Fruit fly (Drosophila melanogaster): ENCODE measurements around the gene CG13029.

The CG13029 gene

DNA sequence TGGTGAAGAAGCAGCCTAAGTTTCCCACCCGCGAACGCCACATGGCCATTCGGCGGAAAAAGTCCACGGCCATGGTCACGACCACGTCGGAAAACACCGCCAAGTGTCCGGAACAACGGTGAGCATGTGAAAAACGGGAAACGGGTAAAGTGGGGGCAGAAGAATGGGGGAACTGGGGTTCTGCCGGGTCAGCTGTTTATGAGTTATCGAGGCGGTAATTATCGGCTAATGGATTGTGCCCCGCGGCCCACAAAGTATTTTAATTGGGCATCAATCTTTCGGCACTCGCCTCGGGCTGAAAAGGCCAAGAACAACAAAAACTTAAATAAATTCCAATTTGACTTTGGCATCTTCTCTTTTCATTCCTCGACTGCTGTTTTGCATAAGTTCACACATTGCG is 26.9 kb downstream of the CG13029 start:
- TF ChIP-seq CG1621 (tag; optimal IDR thresholded peaks at IDR 0.05) (no peak), CG15336 (GFP tag; IDR thresholded peaks at IDR 0.05) (no peak)

DNA sequence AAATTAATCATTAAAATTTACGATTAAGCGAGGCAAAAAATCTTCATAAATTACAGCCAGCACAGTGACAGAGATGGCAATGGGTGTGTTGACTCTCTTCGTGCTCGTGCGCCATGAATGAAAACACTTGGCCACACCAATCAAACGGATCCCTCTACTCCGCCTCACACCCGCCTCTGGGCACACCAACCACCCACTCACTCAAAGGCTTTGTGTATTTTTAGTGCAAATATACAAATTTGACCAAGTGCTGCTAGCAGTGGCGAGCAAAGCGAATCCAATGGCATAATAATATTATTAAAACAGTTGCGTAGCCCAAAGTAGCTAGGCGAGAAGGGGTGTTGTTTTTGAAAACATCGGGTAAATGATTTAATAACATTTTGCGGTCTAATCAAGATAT is 29.1 kb downstream of the CG13029 start:
- TF ChIP-seq vri (GFP tag; optimal IDR thresholded peaks at IDR 0.05) (peak; percentile 15), fkh (GFP tag; optimal IDR thresholded peaks at IDR 0.05) (peak; percentile 72), lz (GFP tag; optimal IDR thresholded peaks at IDR 0.05) (no peak)

DNA sequence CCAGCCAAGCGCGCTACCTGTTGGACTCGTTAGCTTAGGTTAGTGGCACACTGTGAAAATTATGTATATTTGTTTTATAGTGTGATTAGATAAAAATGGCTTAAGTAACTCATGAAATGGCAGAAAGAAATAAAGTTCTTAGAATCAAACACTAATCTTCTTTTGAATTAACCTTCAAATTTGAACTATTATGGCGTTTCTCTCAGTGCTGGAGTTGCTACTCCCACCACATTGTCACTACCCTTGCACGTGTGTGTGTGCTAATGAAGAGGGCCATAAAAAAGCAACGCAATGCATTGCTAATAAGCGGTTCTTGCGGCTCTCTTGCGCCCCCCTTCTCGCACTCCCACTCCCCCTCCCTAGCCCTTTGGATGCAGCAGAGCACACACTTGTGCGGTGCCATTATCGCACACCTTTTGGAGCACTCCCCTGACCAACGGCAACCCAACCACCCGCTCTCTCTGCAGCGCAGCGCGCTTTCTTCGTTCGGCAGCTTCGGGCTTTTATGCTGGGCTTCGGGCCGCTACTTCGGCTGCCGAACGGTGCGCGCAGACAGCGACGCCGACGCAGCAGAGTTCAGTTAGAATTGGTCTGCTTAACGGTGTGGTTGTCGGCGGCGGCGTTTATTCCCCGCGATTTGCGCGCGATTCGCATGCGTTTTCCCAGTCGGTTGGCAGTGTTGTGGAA is 30.4 kb downstream of the CG13029 start:
- TF ChIP-seq acj6 (GFP tag; optimal IDR thresholded peaks at IDR 0.05) (peak; percentile 88), Smox (GFP tag; optimal IDR thresholded peaks at IDR 0.05) (peak; percentile 77), CG31627 (GFP tag; optimal IDR thresholded peaks at IDR 0.05) (peak; percentile 87), Gug (GFP tag; IDR thresholded peaks at IDR 0.05) (peak; percentile 90), cyc (GFP tag; optimal IDR thresholded peaks at IDR 0.05) (peak; percentile 84), CG15336 (GFP tag; IDR thresholded peaks at IDR 0.05) (peak; percentile 92), CG3032 (tag; optimal IDR thresholded peaks at IDR 0.05) (peak; percentile 73), CG6163 (GFP tag; IDR thresholded peaks at IDR 0.05) (peak; percentile 95), svp (GFP tag) (peak; percentile 92), CG11294 (GFP tag; IDR thresholded peaks at IDR 0.05) (peak; percentile 67), vri (GFP tag; optimal IDR thresholded peaks at IDR 0.05) (peak; percentile 95), CG8632 (GFP tag; optimal IDR thresholded peaks at IDR 0.05) (peak; percentile 72), dac (GFP tag; optimal IDR thresholded peaks at IDR 0.05) (peak; percentile 74), CG6792 (GFP tag; optimal IDR thresholded peaks at IDR 0.05) (peak; percentile 89), CG6808 (GFP tag; optimal IDR thresholded peaks at IDR 0.05) (peak; percentile 70), lz (GFP tag; optimal IDR thresholded peaks at IDR 0.05) (peak; percentile 88), fkh (GFP tag; optimal IDR thresholded peaks at IDR 0.05) (peak; percentile 27), CG32006 (GFP tag; optimal IDR thresholded peaks at IDR 0.05) (peak; percentile 92), eg (GFP tag; IDR thresholded peaks at IDR 0.05) (peak; percentile 94), Eip78C (GFP tag) (peak; percentile 96), Sox102F (GFP tag; optimal IDR thresholded peaks at IDR 0.05) (peak; percentile 75), achi (GFP tag; optimal IDR thresholded peaks at IDR 0.05) (peak; percentile 85), CG7368 (GFP tag; optimal IDR thresholded peaks at IDR 0.05) (peak; percentile 65), Blimp-1 (GFP tag; optimal IDR thresholded peaks at IDR 0.05) (peak; percentile 45), fd59A (GFP tag; optimal IDR thresholded peaks at IDR 0.05) (peak; percentile 77), esn (GFP tag; optimal IDR thresholded peaks at IDR 0.05) (peak; percentile 89), Eip75B (GFP tag; optimal IDR thresholded peaks at IDR 0.05) (peak; percentile 82), CG9139 (GFP tag; optimal IDR thresholded peaks at IDR 0.05) (peak; percentile 41), CG34406 (GFP tag; optimal IDR thresholded peaks at IDR 0.05) (peak; percentile 80), Ets21C (GFP tag; optimal IDR thresholded peaks at IDR 0.05) (peak; percentile 69), Hr38 (GFP tag; optimal IDR thresholded peaks at IDR 0.05) (no peak), CG16779 (tag; optimal IDR thresholded peaks at IDR 0.05) (peak; percentile 74), Lpt (GFP tag; optimal IDR thresholded peaks at IDR 0.05) (peak; percentile 82), CG10669 (GFP tag; optimal IDR thresholded peaks at IDR 0.05) (peak; percentile 71), pdm3 (GFP tag; optimal IDR thresholded peaks at IDR 0.05) (peak; percentile 87), CG11902 (GFP tag; optimal IDR thresholded peaks at IDR 0.05) (peak; percentile 65), Eip93F (GFP tag; optimal IDR thresholded peaks at IDR 0.05) (no peak), Sox15 (GFP tag; optimal IDR thresholded peaks at IDR 0.05) (peak; percentile 68), Ets96B (tag; optimal IDR thresholded peaks at IDR 0.05) (peak; percentile 81), CG6854 (GFP tag; optimal IDR thresholded peaks at IDR 0.05) (peak; percentile 63), net (GFP tag; optimal IDR thresholded peaks at IDR 0.05) (peak; percentile 86), CG4318 (GFP tag; optimal IDR thresholded peaks at IDR 0.05) (peak; percentile 85), OdsH (GFP tag; optimal IDR thresholded peaks at IDR 0.05) (peak; percentile 89), CG1621 (tag; optimal IDR thresholded peaks at IDR 0.05) (peak; percentile 76), spab (GFP tag; optimal IDR thresholded peaks at IDR 0.05) (peak; percentile 73), CG8119 (GFP tag; IDR thresholded peaks at IDR 0.05) (peak; percentile 94), fd85E (GFP tag; optimal IDR thresholded peaks at IDR 0.05) (no peak)
